Worm (Caenorhabditis elegans): Measurements from ENCODE around the gene fipr-2.

ce11 chrV:12337894-12338293, 27.3 kb upstream of the fipr-2 start, which contains the start of gene twk-13:
- TF ChIP-seq unc-62 (GFP tag; optimal IDR thresholded peaks at IDR 0.05) (no peak), mml-1 (tag; optimal IDR thresholded peaks at IDR 0.05) (no peak), mdl-1 (tag; optimal IDR thresholded peaks at IDR 0.05) (no peak), nhr-25 (tag; optimal IDR thresholded peaks at IDR 0.05) (no peak), ceh-82 (tag; optimal IDR thresholded peaks at IDR 0.05) (no peak), jun-1 (tag; optimal IDR thresholded peaks at IDR 0.05) (no peak), nhr-28 (tag; optimal IDR thresholded peaks at IDR 0.05) (no peak)
